Fruit fly (Drosophila melanogaster) whole organism, embryonic: ENCODE measurements around the gene RabX6.

Experiments
- Awh ChIP-seq: fragments of 200-800 bp; sonication (Bioruptor generic); IDR thresholded peaks from 2 replicates; pipeline ENCODE4, ENCODE4 v1.3.6; 2022; ENCODE audit warnings: missing biosample characterization, missing genetic modification characterization
- BEAF-32 ChIP-seq: fragments of 200-800 bp; sonication (Bioruptor generic); optimal IDR thresholded peaks from 3 replicates; lab custom pipeline; 2017; ENCODE audit warnings: missing biosample characterization, missing genetic modification characterization, mild to moderate bottlenecking, moderate library complexity, missing genetic modification reagents
- CG10209 ChIP-seq: fragments of 200-800 bp; sonication (Bioruptor generic); optimal IDR thresholded peaks from 3 replicates; lab custom pipeline; 2017; ENCODE audit warnings: missing biosample characterization, mild to moderate bottlenecking, missing genetic modification characterization, missing genetic modification reagents
- CG10654 ChIP-seq: fragments of 200-800 bp; sonication (Bioruptor generic); optimal IDR thresholded peaks from 2 replicates; lab custom pipeline; 2016; ENCODE audit warnings: missing biosample characterization, missing genetic modification characterization
- CG10979 ChIP-seq: fragments of 200-800 bp; sonication (Bioruptor generic); optimal IDR thresholded peaks from 2 replicates; lab custom pipeline; 2018; ENCODE audit warnings: missing biosample characterization, mild to moderate bottlenecking, missing genetic modification characterization, moderate library complexity
- CG12236 ChIP-seq: fragments of 200-800 bp; sonication (Bioruptor generic); optimal IDR thresholded peaks from 2 replicates; lab custom pipeline; 2016; ENCODE audit warnings: missing biosample characterization, missing genetic modification characterization
- CG12299 ChIP-seq: fragments of 200-800 bp; sonication (Bioruptor generic); optimal IDR thresholded peaks from 2 replicates; lab custom pipeline; 2018; ENCODE audit warnings: missing biosample characterization, mild to moderate bottlenecking, missing genetic modification characterization
- CG12769 ChIP-seq: fragments of 200-800 bp; sonication (Bioruptor generic); optimal IDR thresholded peaks from 2 replicates; lab custom pipeline; 2019; ENCODE audit warnings: missing biosample characterization, mild to moderate bottlenecking, missing genetic modification characterization, moderate library complexity
- CG14667 ChIP-seq: fragments of 200-800 bp; sonication (Bioruptor generic); IDR thresholded peaks from 2 replicates; pipeline ENCODE4 v1.3.6; 2022; ENCODE audit warnings: missing biosample characterization, missing genetic modification characterization
- CG15479 ChIP-seq: fragments of 200-800 bp; sonication (Bioruptor generic); optimal IDR thresholded peaks from 3 replicates; lab custom pipeline; 2019; ENCODE audit warnings: missing biosample characterization, mild to moderate bottlenecking, missing genetic modification characterization, moderate library complexity
- CG1603 ChIP-seq: fragments of 200-800 bp; sonication (Bioruptor generic); optimal IDR thresholded peaks from 2 replicates; lab custom pipeline; 2019; ENCODE audit warnings: missing biosample characterization, mild to moderate bottlenecking, missing genetic modification characterization, moderate library complexity
- CG30020 ChIP-seq: fragments of 200-800 bp; optimal IDR thresholded peaks from 2 replicates; lab custom pipeline; 2019; ENCODE audit warnings: missing biosample characterization, mild to moderate bottlenecking, missing genetic modification characterization, moderate library complexity
- CG3726 ChIP-seq: fragments of 200-800 bp; sonication (Bioruptor generic); IDR thresholded peaks from 3 replicates; pipeline ENCODE4, ENCODE4 v1.3.6; 2022; ENCODE audit warnings: missing biosample characterization, missing genetic modification characterization
- CG3838 ChIP-seq: fragments of 200-800 bp; sonication (Bioruptor generic); optimal IDR thresholded peaks from 3 replicates; lab custom pipeline; 2016; ENCODE audit warnings: missing biosample characterization, missing genetic modification characterization
- CG3847 ChIP-seq: fragments of 200-800 bp; sonication (Bioruptor generic); IDR thresholded peaks from 2 replicates; pipeline ENCODE4 v1.3.6; 2022; ENCODE audit warnings: missing biosample characterization, missing genetic modification characterization
- CG7928 ChIP-seq: fragments of 200-800 bp; sonication (Bioruptor generic); optimal IDR thresholded peaks from 2 replicates; lab custom pipeline; 2017; ENCODE audit warnings: missing biosample characterization, mild to moderate bottlenecking, missing genetic modification characterization
- CG8290 ChIP-seq, 3 experiments: fragments of 200-800 bp; sonication (Bioruptor generic); optimal IDR thresholded peaks; 2 replicates each; lab custom pipeline; 2016 to 2019; ENCODE audit warnings: missing biosample characterization in 3 of 3, missing genetic modification characterization in 3 of 3, mild to moderate bottlenecking in 2 of 3, moderate library complexity in 1 of 3
- CG9609 ChIP-seq: fragments of 200-800 bp; sonication (Bioruptor generic); optimal IDR thresholded peaks from 3 replicates; lab custom pipeline; 2016; ENCODE audit warnings: missing biosample characterization, missing genetic modification characterization
- CG9876 ChIP-seq: fragments of 200-800 bp; sonication (Bioruptor generic); optimal IDR thresholded peaks from 2 replicates; lab custom pipeline; 2016; ENCODE audit warnings: missing biosample characterization, missing genetic modification characterization
- Dip2 ChIP-seq: fragments of 200-800 bp; sonication (Bioruptor generic); IDR thresholded peaks from 2 replicates; pipeline ENCODE4 v1.3.6; 2022; ENCODE audit warnings: missing biosample characterization, missing genetic modification characterization
- Dip3 ChIP-seq: fragments of 200-800 bp; sonication (Bioruptor generic); optimal IDR thresholded peaks from 3 replicates; lab custom pipeline; 2016; ENCODE audit warnings: missing biosample characterization, missing genetic modification characterization
- HLH4C ChIP-seq: fragments of 200-800 bp; sonication (Bioruptor generic); IDR thresholded peaks from 3 replicates; pipeline ENCODE4 v1.3.6; 2022; ENCODE audit warnings: missing biosample characterization, missing genetic modification characterization; ENCODE audit not compliant: partially characterized antibody
- Six4 ChIP-seq: fragments of 200-800 bp; sonication (Bioruptor generic); optimal IDR thresholded peaks from 2 replicates; lab custom pipeline; 2016; ENCODE audit warnings: missing biosample characterization, missing genetic modification characterization
- Taf1 ChIP-seq: fragments of 200-800 bp; sonication (Bioruptor generic); IDR thresholded peaks from 2 replicates; pipeline ENCODE4 v1.3.6; 2022; ENCODE audit warnings: missing biosample characterization, missing genetic modification characterization
- YL-1 ChIP-seq: fragments of 200-800 bp; sonication (Bioruptor generic); optimal IDR thresholded peaks from 3 replicates; lab custom pipeline; 2017; ENCODE audit warnings: missing biosample characterization, mild to moderate bottlenecking, missing genetic modification characterization
- ab ChIP-seq: fragments of 200-800 bp; sonication (Bioruptor generic); optimal IDR thresholded peaks from 2 replicates; lab custom pipeline; 2016; ENCODE audit warnings: missing biosample characterization, missing genetic modification characterization
- amos ChIP-seq: fragments of 200-800 bp; sonication (Bioruptor generic); IDR thresholded peaks from 2 replicates; pipeline ENCODE4 v1.3.6; 2022; ENCODE audit warnings: missing biosample characterization, missing genetic modification characterization; ENCODE audit not compliant: partially characterized antibody
- ap ChIP-seq: fragments of 200-800 bp; sonication (Bioruptor generic); IDR thresholded peaks from 2 replicates; pipeline ENCODE4 v1.3.6; 2022; ENCODE audit warnings: missing biosample characterization, missing genetic modification characterization
- bab2 ChIP-seq: fragments of 200-800 bp; sonication (Bioruptor generic); optimal IDR thresholded peaks from 2 replicates; lab custom pipeline; 2016; ENCODE audit warnings: missing biosample characterization, missing genetic modification characterization
- br ChIP-seq: fragments of >200 bp; optimal IDR thresholded peaks from 2 replicates; lab custom pipeline; 2017
- croc ChIP-seq: fragments of 200-800 bp; sonication (Bioruptor generic); conservative IDR thresholded peaks from 3 replicates; pipeline ENCODE4 v1.3.6; 2022; ENCODE audit warnings: missing biosample characterization, missing genetic modification characterization
- da ChIP-seq: fragments of 200-800 bp; sonication (Bioruptor generic); optimal IDR thresholded peaks from 2 replicates; lab custom pipeline; 2016; ENCODE audit warnings: missing biosample characterization, missing genetic modification characterization
- disco-r ChIP-seq: fragments of 200-800 bp; sonication (Bioruptor generic); optimal IDR thresholded peaks from 2 replicates; lab custom pipeline; 2016; ENCODE audit warnings: missing biosample characterization, missing genetic modification characterization
- emc ChIP-seq: fragments of 200-800 bp; sonication (Bioruptor generic); optimal IDR thresholded peaks from 2 replicates; lab custom pipeline; 2016; ENCODE audit warnings: missing biosample characterization, missing genetic modification characterization
- exex ChIP-seq: fragments of 200-800 bp; sonication (Bioruptor generic); optimal IDR thresholded peaks from 4 replicates; lab custom pipeline; 2018; ENCODE audit warnings: missing biosample characterization, mild to moderate bottlenecking, missing genetic modification characterization, moderate library complexity
- fd3F ChIP-seq: fragments of 200-800 bp; sonication (Bioruptor generic); optimal IDR thresholded peaks from 2 replicates; lab custom pipeline; 2018; ENCODE audit warnings: missing biosample characterization, mild to moderate bottlenecking, missing genetic modification characterization, moderate library complexity
- fd96Cb ChIP-seq: fragments of 200-800 bp; sonication (Bioruptor generic); optimal IDR thresholded peaks from 2 replicates; lab custom pipeline; 2018; ENCODE audit warnings: missing biosample characterization, mild to moderate bottlenecking, missing genetic modification characterization, moderate library complexity
- h ChIP-seq: fragments of >200 bp; optimal IDR thresholded peaks from 2 replicates; lab custom pipeline; 2017
- hkb ChIP-seq, 2 experiments: fragments of 200-800 bp in 1 of 2; fragments of >200 bp in 1 of 2; sonication (Bioruptor generic) in 1 of 2; IDR thresholded peaks in 1 of 2; optimal IDR thresholded peaks in 1 of 2; 2 replicates each; pipeline versions ENCODE4 v1.3.6 to Lab custom; 2017 to 2022; ENCODE audit warnings: missing biosample characterization in 1 of 2, missing genetic modification characterization in 1 of 2
- ken ChIP-seq: fragments of 200-800 bp; sonication (Bioruptor generic); IDR thresholded peaks from 3 replicates; pipeline ENCODE4 v1.3.6; 2022; ENCODE audit warnings: missing biosample characterization, missing genetic modification characterization
- mam ChIP-seq: fragments of 200-800 bp; sonication (Bioruptor generic); optimal IDR thresholded peaks from 3 replicates; lab custom pipeline; 2016; ENCODE audit warnings: missing biosample characterization, missing genetic modification characterization
- odd ChIP-seq: fragments of 200-800 bp; sonication (Bioruptor generic); optimal IDR thresholded peaks from 2 replicates; lab custom pipeline; 2017; ENCODE audit warnings: missing biosample characterization, mild to moderate bottlenecking, missing genetic modification characterization
- pb ChIP-seq: fragments of 200-800 bp; sonication (Bioruptor generic); optimal IDR thresholded peaks from 3 replicates; lab custom pipeline; 2016; ENCODE audit warnings: missing biosample characterization, missing genetic modification characterization
- phol ChIP-seq: fragments of 200-800 bp; sonication (Bioruptor generic); optimal IDR thresholded peaks from 3 replicates; lab custom pipeline; 2018; ENCODE audit warnings: missing biosample characterization, mild to moderate bottlenecking, missing genetic modification characterization, moderate library complexity
- pzg ChIP-seq: fragments of 200-800 bp; sonication (Bioruptor generic); optimal IDR thresholded peaks from 3 replicates; lab custom pipeline; 2018; ENCODE audit warnings: missing biosample characterization, mild to moderate bottlenecking, missing genetic modification characterization, moderate library complexity
- salm ChIP-seq: fragments of 200-800 bp; sonication (Bioruptor generic); optimal IDR thresholded peaks from 2 replicates; lab custom pipeline; 2018; ENCODE audit warnings: missing biosample characterization, mild to moderate bottlenecking, missing genetic modification characterization
- sens ChIP-seq: fragments of 200-800 bp; sonication (Bioruptor generic); peaks from one replicate; lab custom pipeline; 2016; ENCODE audit warnings: missing biosample characterization, missing genetic modification characterization
- sr ChIP-seq: fragments of 200-800 bp; sonication (Bioruptor generic); IDR thresholded peaks from 3 replicates; pipeline ENCODE4 v1.3.6; 2022; ENCODE audit warnings: missing biosample characterization, missing genetic modification characterization
- unc-4 ChIP-seq: fragments of 200-800 bp; sonication (Bioruptor generic); IDR thresholded peaks from 2 replicates; pipeline ENCODE4 v1.3.6; 2022; ENCODE audit warnings: missing biosample characterization, missing genetic modification characterization; ENCODE audit not compliant: partially characterized antibody
- vvl ChIP-seq: fragments of 200-800 bp; sonication (Bioruptor generic); IDR thresholded peaks from 2 replicates; pipeline ENCODE4 v1.3.6; 2022; ENCODE audit warnings: missing biosample characterization, missing genetic modification characterization

Gene RabX6

DNA sequence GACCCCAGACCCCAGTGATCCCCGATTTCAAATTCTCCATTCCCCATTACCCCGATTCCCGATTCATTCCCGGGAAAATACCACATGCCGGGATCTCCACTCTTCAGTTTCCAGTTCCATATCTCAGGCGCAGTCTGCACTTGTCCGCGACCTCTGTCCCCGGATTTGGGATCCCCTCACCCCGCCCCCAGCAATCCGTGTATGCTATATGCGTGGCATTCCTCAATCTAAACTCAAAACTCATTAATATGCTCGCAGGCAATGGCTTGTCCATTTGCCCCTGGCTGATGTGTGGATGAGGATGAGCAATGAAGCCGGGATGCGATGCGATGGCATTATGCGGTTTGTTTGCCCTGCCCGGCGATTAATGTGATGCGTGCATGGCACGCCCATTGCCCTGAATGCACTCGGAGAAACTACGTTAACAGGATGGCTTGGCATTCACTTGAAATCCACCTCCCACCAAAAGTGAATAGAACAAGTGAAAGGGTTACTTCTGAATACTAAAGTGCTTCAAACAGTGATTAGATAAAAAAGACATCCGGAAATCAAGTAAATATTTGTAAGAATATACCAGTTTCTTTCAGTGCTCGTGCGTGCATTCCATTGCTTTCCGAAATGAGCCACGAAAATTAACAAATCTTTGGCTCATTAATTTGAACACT is 35.3 kb downstream of the RabX6 start (continued):
- TF ChIP-seq BEAF-32 (GFP tag; lab: Kevin White, UChicago) (no peak), Dip2 (GFP tag; lab: Robert Waterston, UW) (no peak), vvl (GFP tag; lab: Robert Waterston, UW) (peak; percentile 85), unc-4 (GFP tag; lab: Robert Waterston, UW) (no peak), CG10979 (tag; lab: Kevin White, UChicago) (peak; percentile 95), da (GFP tag; lab: Kevin White, UChicago) (peak; percentile 68), mam (GFP tag; lab: Kevin White, UChicago) (peak; percentile 48), CG12769 (no peak), CG9876 (GFP tag; lab: Kevin White, UChicago) (peak; percentile 42), ken (GFP tag; lab: Robert Waterston, UW) (peak; percentile 74; the same call in 2 of the 3 replicates), phol (tag; lab: Kevin White, UChicago) (peak; percentile 88), Dip3 (GFP tag; lab: Kevin White, UChicago) (no peak), bab2 (GFP tag; lab: Kevin White, UChicago) (peak; percentile 82), HLH4C (GFP tag; lab: Robert Waterston, UW) (no peak), croc (GFP tag; lab: Robert Waterston, UW) (peak; percentile 89), Awh (GFP tag; lab: Robert Waterston, UW) (peak; percentile 54), exex (tag; lab: Kevin White, UChicago) (no peak), disco-r (peak; percentile 45), Taf1 (GFP tag; lab: Robert Waterston, UW) (no peak), YL-1 (GFP tag; lab: Kevin White, UChicago) (no peak), salm (tag; lab: Kevin White, UChicago) (no peak), CG30020 (tag; lab: Kevin White, UChicago) (peak; percentile 31), CG7928 (GFP tag; lab: Kevin White, UChicago) (no peak), CG1603 (tag; lab: Kevin White, UChicago) (peak; percentile 95), CG14667 (GFP tag; lab: Robert Waterston, UW) (peak; percentile 72), odd (GFP tag; lab: Kevin White, UChicago) (no peak), sr (GFP tag; lab: Robert Waterston, UW) (no peak), ap (GFP tag; lab: Robert Waterston, UW) (peak; percentile 71), ab (peak; percentile 14), CG12299 (tag; lab: Kevin White, UChicago) (no peak), fd96Cb (tag; lab: Kevin White, UChicago) (peak; percentile 86), pb (GFP tag; lab: Kevin White, UChicago) (peak; percentile 50), CG3847 (peak; percentile 21; the same call in 1 of the 2 replicates), amos (no peak), CG3726 (peak; percentile 69; the same call in 2 of the 3 replicates), fd3F (no peak), hkb (optimal IDR thresholded peaks at IDR 0.05; lab: Kevin White, UChicago) (no peak), hkb (GFP tag; IDR thresholded peaks at IDR 0.05; lab: Robert Waterston, UW) (peak; percentile 80), CG15479 (GFP tag; lab: Kevin White, UChicago) (no peak), CG9609 (peak; percentile 85), Six4 (GFP tag; lab: Kevin White, UChicago) (peak; percentile 80), br (lab: Kevin White, UChicago) (no peak), CG10209 (peak; percentile 78), CG10654 (GFP tag; lab: Kevin White, UChicago) (peak; percentile 78), emc (GFP tag; lab: Kevin White, UChicago) (no peak), CG12236 (GFP tag; lab: Kevin White, UChicago) (peak; percentile 77), CG8290 (GFP tag; optimal IDR thresholded peaks at IDR 0.05; lab: Kevin White, UChicago) (peak; percentile 87), CG8290 (tag; optimal IDR thresholded peaks at IDR 0.05; lab: Kevin White, UChicago) (peak in 1 of 2 experiments; percentile 14), pzg (no peak), CG3838 (GFP tag; lab: Kevin White, UChicago) (peak; percentile 59), h (lab: Kevin White, UChicago) (no peak), sens (GFP tag; lab: Kevin White, UChicago) (peak; percentile 99)
